Fruit fly (Drosophila melanogaster) whole organism, embryonic: ENCODE data around the gene CG6294.

Source experiments
- BtbVII ChIP-seq: fragments of 200-800 bp; sonication (Bioruptor generic); optimal IDR thresholded peaks from 3 replicates; lab custom pipeline; 2017; ENCODE audit warnings: missing biosample characterization, mild to moderate bottlenecking, missing genetic modification characterization
- Bteb2 ChIP-seq: fragments of 200-800 bp; sonication (Bioruptor generic); optimal IDR thresholded peaks from 2 replicates; lab custom pipeline; 2016; ENCODE audit warnings: missing biosample characterization, missing genetic modification characterization
- CG10267 ChIP-seq: fragments of 200-800 bp; sonication (Bioruptor generic); optimal IDR thresholded peaks from 2 replicates; lab custom pipeline; 2018; ENCODE audit warnings: missing biosample characterization, mild to moderate bottlenecking, missing genetic modification characterization, moderate library complexity
- CG10565 ChIP-seq: fragments of 200-800 bp; sonication (Bioruptor generic); optimal IDR thresholded peaks from 3 replicates; lab custom pipeline; 2016; ENCODE audit warnings: missing biosample characterization, mild to moderate bottlenecking, missing genetic modification characterization
- CG10959 ChIP-seq: fragments of 200-800 bp; sonication (Bioruptor generic); IDR thresholded peaks from 2 replicates; pipeline ENCODE4 v1.3.6; 2022; ENCODE audit warnings: missing biosample characterization, missing genetic modification characterization
- CG10979 ChIP-seq: fragments of 200-800 bp; sonication (Bioruptor generic); optimal IDR thresholded peaks from 2 replicates; lab custom pipeline; 2018; ENCODE audit warnings: missing biosample characterization, mild to moderate bottlenecking, missing genetic modification characterization, moderate library complexity
- CG11093 ChIP-seq: fragments of 200-800 bp; sonication (Bioruptor generic); IDR thresholded peaks from 3 replicates; pipeline ENCODE4 v1.3.6; 2022; ENCODE audit warnings: missing biosample characterization, missing genetic modification characterization
- CG11723 ChIP-seq: fragments of 200-800 bp; sonication (Bioruptor generic); optimal IDR thresholded peaks from 2 replicates; lab custom pipeline; 2017; ENCODE audit warnings: missing biosample characterization, mild to moderate bottlenecking, missing genetic modification characterization
- CG13624 ChIP-seq: fragments of 200-800 bp; sonication (Bioruptor generic); optimal IDR thresholded peaks from 2 replicates; lab custom pipeline; 2016; ENCODE audit warnings: missing biosample characterization, missing genetic modification characterization
- CG14014 ChIP-seq: fragments of 200-800 bp; sonication (Bioruptor generic); IDR thresholded peaks from 2 replicates; pipeline ENCODE4 v1.3.6; 2022; ENCODE audit warnings: missing biosample characterization, missing genetic modification characterization
- CG15479 ChIP-seq: fragments of 200-800 bp; sonication (Bioruptor generic); optimal IDR thresholded peaks from 3 replicates; lab custom pipeline; 2019; ENCODE audit warnings: missing biosample characterization, mild to moderate bottlenecking, missing genetic modification characterization, moderate library complexity
- CG15514 ChIP-seq: fragments of 200-800 bp; sonication (Bioruptor generic); optimal IDR thresholded peaks from 3 replicates; lab custom pipeline; 2017; ENCODE audit warnings: missing biosample characterization, missing genetic modification characterization, mild to moderate bottlenecking, moderate library complexity, missing genetic modification reagents
- CG17359 ChIP-seq: fragments of 200-800 bp; sonication (Bioruptor generic); optimal IDR thresholded peaks from 3 replicates; lab custom pipeline; 2018; ENCODE audit warnings: missing biosample characterization, mild to moderate bottlenecking, missing genetic modification characterization, moderate library complexity
- CG18764 ChIP-seq: fragments of 200-800 bp; sonication (Bioruptor generic); optimal IDR thresholded peaks from 3 replicates; lab custom pipeline; 2016; ENCODE audit warnings: missing biosample characterization, missing genetic modification characterization
- CG30431 ChIP-seq: fragments of 200-800 bp; sonication (Bioruptor generic); optimal IDR thresholded peaks from 2 replicates; lab custom pipeline; 2017; ENCODE audit warnings: missing biosample characterization, missing genetic modification characterization
- CG3163 ChIP-seq: fragments of 200-800 bp; sonication (Bioruptor generic); optimal IDR thresholded peaks from 3 replicates; lab custom pipeline; 2016; ENCODE audit warnings: missing biosample characterization, missing genetic modification characterization
- CG33213 ChIP-seq: fragments of 200-800 bp; sonication (Bioruptor generic); optimal IDR thresholded peaks from 3 replicates; lab custom pipeline; 2016; ENCODE audit warnings: missing biosample characterization, missing genetic modification characterization
- CG3995 ChIP-seq: fragments of 200-800 bp; sonication (Bioruptor generic); optimal IDR thresholded peaks from 3 replicates; lab custom pipeline; 2016; ENCODE audit warnings: missing biosample characterization, missing genetic modification characterization
- CG5953 ChIP-seq: fragments of 200-800 bp; sonication (Bioruptor generic); IDR thresholded peaks from 2 replicates; pipeline ENCODE4 v1.3.6; 2022; ENCODE audit warnings: missing biosample characterization, missing genetic modification characterization
- CG6654 ChIP-seq: fragments of 200-800 bp; sonication (Bioruptor generic); optimal IDR thresholded peaks from 2 replicates; lab custom pipeline; 2017; ENCODE audit warnings: missing biosample characterization, mild to moderate bottlenecking, missing genetic modification characterization
- CG6765 ChIP-seq: fragments of 200-800 bp; sonication (Bioruptor generic); optimal IDR thresholded peaks from 3 replicates; lab custom pipeline; 2017; ENCODE audit warnings: missing biosample characterization, mild to moderate bottlenecking, missing genetic modification characterization
- CG6813 ChIP-seq: fragments of 200-800 bp; sonication (Bioruptor generic); optimal IDR thresholded peaks from 2 replicates; lab custom pipeline; 2017; ENCODE audit warnings: missing biosample characterization, missing genetic modification characterization, mild to moderate bottlenecking, moderate library complexity, missing genetic modification reagents
- CG8290 ChIP-seq, 3 experiments: fragments of 200-800 bp; sonication (Bioruptor generic); optimal IDR thresholded peaks; 2 replicates each; lab custom pipeline; 2016 to 2019; ENCODE audit warnings: missing biosample characterization in 3 of 3, missing genetic modification characterization in 3 of 3, mild to moderate bottlenecking in 2 of 3, moderate library complexity in 1 of 3
- Dip3 ChIP-seq: fragments of 200-800 bp; sonication (Bioruptor generic); optimal IDR thresholded peaks from 3 replicates; lab custom pipeline; 2016; ENCODE audit warnings: missing biosample characterization, missing genetic modification characterization
- Elba2 ChIP-seq: fragments of 200-800 bp; sonication (Bioruptor generic); optimal IDR thresholded peaks from 3 replicates; lab custom pipeline; 2016; ENCODE audit warnings: missing biosample characterization, missing genetic modification characterization
- HmgZ ChIP-seq: fragments of 200-800 bp; sonication (Bioruptor generic); optimal IDR thresholded peaks from 2 replicates; lab custom pipeline; 2018; ENCODE audit warnings: missing biosample characterization, mild to moderate bottlenecking, missing genetic modification characterization
- Hr39 ChIP-seq: fragments of >200 bp; optimal IDR thresholded peaks from 2 replicates; lab custom pipeline; 2017
- Lpt ChIP-seq: fragments of >200 bp; optimal IDR thresholded peaks from 2 replicates; lab custom pipeline; 2018; ENCODE audit warnings: missing biosample characterization, missing genetic modification characterization
- Oli ChIP-seq: fragments of 200-800 bp; sonication (Bioruptor generic); optimal IDR thresholded peaks from 2 replicates; lab custom pipeline; 2018; ENCODE audit warnings: missing biosample characterization, mild to moderate bottlenecking, missing genetic modification characterization, moderate library complexity
- Sox102F ChIP-seq: fragments of 200-800 bp; sonication (Bioruptor generic); optimal IDR thresholded peaks from 2 replicates; lab custom pipeline; 2018; ENCODE audit warnings: missing biosample characterization, mild to moderate bottlenecking, missing genetic modification characterization, moderate library complexity
- Trl ChIP-seq, 3 experiments: fragments of >200 bp in 2 of 3; fragments of 200-800 bp in 1 of 3; sonication (Bioruptor generic) in 1 of 3; optimal IDR thresholded peaks; 2 replicates in 1 of 3; 3 replicates in 2 of 3; lab custom pipeline; 2016 to 2017; ENCODE audit warnings: missing biosample characterization in 1 of 3, missing genetic modification characterization in 1 of 3
- ash1 ChIP-seq: fragments of 200-800 bp; sonication (Bioruptor generic); optimal IDR thresholded peaks from 2 replicates; lab custom pipeline; 2018; ENCODE audit warnings: missing biosample characterization, mild to moderate bottlenecking, missing genetic modification characterization
- az2 ChIP-seq: fragments of 200-800 bp; sonication (Bioruptor generic); optimal IDR thresholded peaks from 3 replicates; lab custom pipeline; 2016; ENCODE audit warnings: missing biosample characterization, missing genetic modification characterization
- bcd ChIP-seq: fragments of 200-800 bp; sonication (Bioruptor generic); optimal IDR thresholded peaks from 2 replicates; lab custom pipeline; 2017; ENCODE audit warnings: missing biosample characterization, mild to moderate bottlenecking, missing genetic modification characterization
- dimm ChIP-seq: fragments of 200-800 bp; sonication (Bioruptor generic); IDR thresholded peaks from 2 replicates; pipeline ENCODE4 v1.3.6; 2022; ENCODE audit warnings: missing biosample characterization, missing genetic modification characterization
- en ChIP-seq: fragments of 200-800 bp; sonication (Bioruptor generic); optimal IDR thresholded peaks from 2 replicates; lab custom pipeline; 2016; ENCODE audit warnings: missing biosample characterization, missing genetic modification characterization
- fd64A ChIP-seq: fragments of 200-800 bp; sonication (Bioruptor generic); optimal IDR thresholded peaks from 3 replicates; lab custom pipeline; 2018; ENCODE audit warnings: missing biosample characterization, mild to moderate bottlenecking, missing genetic modification characterization
- gcm ChIP-seq: fragments of 200-800 bp; sonication (Bioruptor generic); optimal IDR thresholded peaks from 2 replicates; lab custom pipeline; 2019; ENCODE audit warnings: missing biosample characterization, mild to moderate bottlenecking, missing genetic modification characterization, moderate library complexity
- gsb-n ChIP-seq: fragments of 200-800 bp; sonication (Bioruptor generic); optimal IDR thresholded peaks from 3 replicates; lab custom pipeline; 2018; ENCODE audit warnings: missing biosample characterization, mild to moderate bottlenecking, missing genetic modification characterization
- lmd ChIP-seq: fragments of 200-800 bp; sonication (Bioruptor generic); IDR thresholded peaks from 2 replicates; pipeline ENCODE4 v1.3.6; 2022; ENCODE audit warnings: missing biosample characterization, missing genetic modification characterization
- lola ChIP-seq, 3 experiments: fragments of >200 bp in 2 of 3; fragments of 200-800 bp in 1 of 3; sonication (Bioruptor generic) in 1 of 3; optimal IDR thresholded peaks; 2 replicates each; lab custom pipeline; 2017 to 2019; ENCODE audit warnings: missing biosample characterization in 3 of 3, missing genetic modification characterization in 3 of 3, mild to moderate bottlenecking in 1 of 3, moderate library complexity in 1 of 3
- oc ChIP-seq: fragments of 200-800 bp; sonication (Bioruptor generic); optimal IDR thresholded peaks from 2 replicates; lab custom pipeline; 2018; ENCODE audit warnings: missing biosample characterization, mild to moderate bottlenecking, missing genetic modification characterization, moderate library complexity
- prd ChIP-seq, 3 experiments: fragments of >200 bp in 2 of 3; fragments of 200-800 bp in 1 of 3; sonication (Bioruptor generic) in 1 of 3; optimal IDR thresholded peaks in 2 of 3; IDR thresholded peaks in 1 of 3; 2 replicates in 2 of 3; 3 replicates in 1 of 3; pipeline versions ENCODE4 v1.3.6 to Lab custom; 2017 to 2022; ENCODE audit warnings: missing biosample characterization in 1 of 3, missing genetic modification characterization in 1 of 3
- run ChIP-seq: fragments of 200-800 bp; sonication (Bioruptor generic); optimal IDR thresholded peaks from 3 replicates; lab custom pipeline; 2018; ENCODE audit warnings: missing biosample characterization, mild to moderate bottlenecking, missing genetic modification characterization
- sima ChIP-seq: fragments of 200-800 bp; sonication (Bioruptor generic); optimal IDR thresholded peaks from 2 replicates; lab custom pipeline; 2016; ENCODE audit warnings: missing biosample characterization, missing genetic modification characterization
- sr ChIP-seq: fragments of 200-800 bp; sonication (Bioruptor generic); IDR thresholded peaks from 3 replicates; pipeline ENCODE4 v1.3.6; 2022; ENCODE audit warnings: missing biosample characterization, missing genetic modification characterization
- ssp ChIP-seq: fragments of 200-800 bp; sonication (Bioruptor generic); IDR thresholded peaks from 2 replicates; pipeline ENCODE4 v1.3.6; 2022; ENCODE audit warnings: missing biosample characterization, missing genetic modification characterization
- stwl ChIP-seq: fragments of 200-800 bp; sonication (Bioruptor generic); optimal IDR thresholded peaks from 3 replicates; lab custom pipeline; 2018; ENCODE audit warnings: missing biosample characterization, mild to moderate bottlenecking, missing genetic modification characterization, moderate library complexity
- vnd ChIP-seq: fragments of 200-800 bp; sonication (Bioruptor generic); IDR thresholded peaks from 3 replicates; pipeline ENCODE4 v1.3.6; 2022; ENCODE audit warnings: missing biosample characterization, missing genetic modification characterization; ENCODE audit not compliant: partially characterized antibody
- zfh2 ChIP-seq: fragments of 200-800 bp; sonication (Bioruptor generic); optimal IDR thresholded peaks from 2 replicates; lab custom pipeline; 2016; ENCODE audit warnings: missing biosample characterization, missing genetic modification characterization

The CG6294 gene

dm6 chrX:15498791-15499190, 36.3 kb downstream of the CG6294 start (continued):
- TF ChIP-seq Dip3 (GFP tag; lab: Kevin White, UChicago) (no peak), CG18764 (GFP tag; lab: Kevin White, UChicago) (no peak), en (GFP tag; lab: Kevin White, UChicago) (no peak), gsb-n (tag; lab: Kevin White, UChicago) (no peak), HmgZ (tag; lab: Kevin White, UChicago) (no peak), CG10979 (tag; lab: Kevin White, UChicago) (peak; percentile 26), CG10267 (tag; lab: Kevin White, UChicago) (no peak), CG30431 (GFP tag; lab: Kevin White, UChicago) (no peak), CG11723 (GFP tag; lab: Kevin White, UChicago) (peak; percentile 18), CG10565 (GFP tag; lab: Kevin White, UChicago) (no peak), ash1 (GFP tag; lab: Kevin White, UChicago) (no peak), stwl (peak; percentile 49), sr (GFP tag; lab: Robert Waterston, UW) (peak; percentile 28; the same call in 1 of the 3 replicates), CG3163 (no peak), lmd (no peak), CG5953 (GFP tag; lab: Robert Waterston, UW) (no peak), CG13624 (no peak), Elba2 (GFP tag; lab: Kevin White, UChicago) (no peak), run (tag; lab: Kevin White, UChicago) (no peak), dimm (GFP tag; lab: Robert Waterston, UW) (no peak), CG8290 (GFP tag; optimal IDR thresholded peaks at IDR 0.05; lab: Kevin White, UChicago) (peak; percentile 51), CG8290 (tag; optimal IDR thresholded peaks at IDR 0.05; lab: Kevin White, UChicago) (peak; percentile 79 to 85), CG6813 (GFP tag; lab: Kevin White, UChicago) (peak; percentile 5), CG15514 (peak; percentile 35), zfh2 (GFP tag; lab: Kevin White, UChicago) (no peak), gcm (peak; percentile 34), Trl (optimal IDR thresholded peaks at IDR 0.05; lab: Kevin White, UChicago) (no peak), Trl (GFP tag; optimal IDR thresholded peaks at IDR 0.05; lab: Kevin White, UChicago) (peak; percentile 21), CG6765 (GFP tag; lab: Kevin White, UChicago) (no peak), vnd (GFP tag; lab: Robert Waterston, UW) (no peak), prd (optimal IDR thresholded peaks at IDR 0.05; lab: Kevin White, UChicago) (no peak), prd (GFP tag; IDR thresholded peaks at IDR 0.05; lab: Robert Waterston, UW) (0 out of 3 replicates have a peak, but pooled peaks have one; percentile 28), oc (no peak), CG15479 (GFP tag; lab: Kevin White, UChicago) (peak; percentile 77), CG11093 (GFP tag; lab: Robert Waterston, UW) (no peak), Oli (no peak), bcd (GFP tag; lab: Kevin White, UChicago) (no peak), CG17359 (tag; lab: Kevin White, UChicago) (no peak), Bteb2 (GFP tag; lab: Kevin White, UChicago) (no peak), CG3995 (GFP tag; lab: Kevin White, UChicago) (no peak), Lpt (GFP tag; lab: Kevin White, UChicago) (no peak), az2 (no peak), Sox102F (no peak), fd64A (GFP tag; lab: Kevin White, UChicago) (peak; percentile 42), BtbVII (GFP tag; lab: Kevin White, UChicago) (no peak), Hr39 (lab: Kevin White, UChicago) (no peak), CG33213 (GFP tag; lab: Kevin White, UChicago) (peak; percentile 13), CG6654 (GFP tag; lab: Kevin White, UChicago) (no peak), lola (GFP tag; optimal IDR thresholded peaks at IDR 0.05; lab: Kevin White, UChicago) (no peak), CG10959 (GFP tag; lab: Robert Waterston, UW) (no peak), sima (GFP tag; lab: Kevin White, UChicago) (no peak), ssp (GFP tag; lab: Robert Waterston, UW) (no peak), CG14014 (GFP tag; lab: Robert Waterston, UW) (peak; percentile 43; the same call in 1 of the 2 replicates)
